Fruit fly (Drosophila melanogaster): ENCODE measurements around the gene Arl2.
A peak's percentile ranks its signal among the peaks of the same experiment; 100 is the strongest.

Gene Arl2

dm6 chr3R:8349106-8349448 is 8.2 kb downstream of the Arl2 start (continued):
- TF ChIP-seq Gsc (GFP tag; IDR thresholded peaks at IDR 0.05), result no peak
- peak; percentile 41 for TF ChIP-seq Dref (GFP tag; IDR thresholded peaks at IDR 0.05)
- TF ChIP-seq CG4730 (GFP tag; IDR thresholded peaks at IDR 0.05), result no peak
- TF ChIP-seq maf-S (GFP tag; optimal IDR thresholded peaks at IDR 0.05), result no peak
- TF ChIP-seq pum (GFP tag; optimal IDR thresholded peaks at IDR 0.05), result no peak
- TF ChIP-seq CG13424 (tag; optimal IDR thresholded peaks at IDR 0.05), result no peak
- TF ChIP-seq nau (GFP tag; optimal IDR thresholded peaks at IDR 0.05), result no peak
- no peak for TF ChIP-seq CG18764 (GFP tag; optimal IDR thresholded peaks at IDR 0.05)
- no peak for TF ChIP-seq eve (GFP tag; optimal IDR thresholded peaks at IDR 0.05)
- peak; percentile 17 for TF ChIP-seq CG18619 (GFP tag; optimal IDR thresholded peaks at IDR 0.05)
- no peak for TF ChIP-seq CG8290 (GFP tag; optimal IDR thresholded peaks at IDR 0.05)
- no peak for TF ChIP-seq CG8290 (tag; optimal IDR thresholded peaks at IDR 0.05)
- TF ChIP-seq Med (GFP tag), result peak; percentile 34
- TF ChIP-seq kay (GFP tag; optimal IDR thresholded peaks at IDR 0.05), result peak; percentile 21

dm6 chr3R:8349449-8350115 is 8.7 kb downstream of the Arl2 start, which contains the start of gene Atg13:
Gene Atg13, plus strand, starts transcription at chr3R:8349815.
- TF ChIP-seq Scr (GFP tag; IDR thresholded peaks at IDR 0.05; ENCODE audit: partially characterized antibody) (peak; percentile 77), E2f1 (GFP tag; IDR thresholded peaks at IDR 0.05) (no peak), CG13894 (tag; optimal IDR thresholded peaks at IDR 0.05) (no peak), CG31388 (GFP tag; optimal IDR thresholded peaks at IDR 0.05) (no peak), CG9437 (GFP tag; optimal IDR thresholded peaks at IDR 0.05) (peak; percentile 96), gcm2 (GFP tag; optimal IDR thresholded peaks at IDR 0.05) (no peak), vnd (GFP tag; IDR thresholded peaks at IDR 0.05; ENCODE audit: partially characterized antibody) (peak; percentile 77), CG2712 (tag; optimal IDR thresholded peaks at IDR 0.05) (peak; percentile 45), tio (GFP tag; optimal IDR thresholded peaks at IDR 0.05) (no peak), CG12744 (GFP tag; optimal IDR thresholded peaks at IDR 0.05) (no peak), br (optimal IDR thresholded peaks at IDR 0.05) (no peak), CHES-1-like (GFP tag; optimal IDR thresholded peaks at IDR 0.05) (no peak), lola (GFP tag; optimal IDR thresholded peaks at IDR 0.05) (peak in 1 of 3 experiments; percentile 34), esg (GFP tag; conservative IDR thresholded peaks at IDR 0.05) (no peak), CG15269 (tag; optimal IDR thresholded peaks at IDR 0.05) (no peak), ind (GFP tag; optimal IDR thresholded peaks at IDR 0.05) (peak; percentile 22), CG30403 (GFP tag; optimal IDR thresholded peaks at IDR 0.05) (peak; percentile 65), CG14667 (GFP tag; IDR thresholded peaks at IDR 0.05) (no peak), grau (tag; optimal IDR thresholded peaks at IDR 0.05) (peak; percentile 46), pho (GFP tag; optimal IDR thresholded peaks at IDR 0.05) (peak; percentile 27), CG42726 (GFP tag; IDR thresholded peaks at IDR 0.05; ENCODE audit: partially characterized antibody) (peak; percentile 82), Ssrp (tag; optimal IDR thresholded peaks at IDR 0.05) (peak; percentile 33), HLH54F (GFP tag; optimal IDR thresholded peaks at IDR 0.05) (peak; percentile 15), stc (GFP tag; IDR thresholded peaks at IDR 0.05) (no peak), Deaf1 (tag; optimal IDR thresholded peaks at IDR 0.05) (no peak), CG2116 (GFP tag; optimal IDR thresholded peaks at IDR 0.05) (peak; percentile 96), CG32772 (GFP tag; IDR thresholded peaks at IDR 0.05) (no peak), MBD-R2 (GFP tag; IDR thresholded peaks at IDR 0.05) (peak; percentile 27; the same call in 1 of the 2 replicates), Eip74EF (GFP tag; optimal IDR thresholded peaks at IDR 0.05) (peak; percentile 49 to 64), Sox102F (GFP tag; optimal IDR thresholded peaks at IDR 0.05) (no peak), slp2 (GFP tag; optimal IDR thresholded peaks at IDR 0.05) (no peak), kay (GFP tag; optimal IDR thresholded peaks at IDR 0.05) (no peak), CG10321 (GFP tag; IDR thresholded peaks at IDR 0.05) (no peak), scrt (GFP tag; optimal IDR thresholded peaks at IDR 0.05) (no peak), pita (GFP tag; optimal IDR thresholded peaks at IDR 0.05) (no peak), zen2 (GFP tag; IDR thresholded peaks at IDR 0.05; ENCODE audit: partially characterized antibody) (no peak), CG10565 (GFP tag; optimal IDR thresholded peaks at IDR 0.05) (no peak)

Data from whole organism, embryonic.